Worm (Caenorhabditis elegans): ENCODE measurements around the gene Y73B6BL.22.

The Y73B6BL.22 gene

ce11 chrIV:6413482-6413881, 3.0 kb downstream of the Y73B6BL.22 start, which contains the start of gene nlp-71:
Gene nlp-71 (minus strand): TSS chrIV:6413582.
- TF ChIP-seq M03D4.4 (tag; optimal IDR thresholded peaks at IDR 0.05), result no peak
- TF ChIP-seq mls-2 (tag; optimal IDR thresholded peaks at IDR 0.05), result no peak
- no peak for TF ChIP-seq nhr-28 (tag; optimal IDR thresholded peaks at IDR 0.05)
- no peak for TF ChIP-seq unc-39 (tag; optimal IDR thresholded peaks at IDR 0.05)
- TF ChIP-seq elt-3 (tag; optimal IDR thresholded peaks at IDR 0.05), result no peak
- no peak for TF ChIP-seq cnd-1 (tag; optimal IDR thresholded peaks at IDR 0.05)
- TF ChIP-seq drap-1 (GFP tag; optimal IDR thresholded peaks at IDR 0.05), result no peak
- TF ChIP-seq ztf-11 (tag; optimal IDR thresholded peaks at IDR 0.05), result no peak
- TF ChIP-seq unc-62 (GFP tag; optimal IDR thresholded peaks at IDR 0.05), result no peak
- TF ChIP-seq sem-2 (GFP tag; optimal IDR thresholded peaks at IDR 0.05), result no peak
- TF ChIP-seq lsy-2 (tag; optimal IDR thresholded peaks at IDR 0.05), result no peak
- no peak for TF ChIP-seq mab-5 (tag; optimal IDR thresholded peaks at IDR 0.05)
- no peak for TF ChIP-seq blmp-1 (tag; optimal IDR thresholded peaks at IDR 0.05)

ce11 chrIV:6404871-6405270, 11.6 kb downstream of the Y73B6BL.22 start, which contains the start of gene srv-13:
Gene srv-13 (plus strand): TSS chrIV:6405171.
- TF ChIP-seq ceh-83 (GFP tag; optimal IDR thresholded peaks at IDR 0.05) (no peak), lin-32 (GFP tag; optimal IDR thresholded peaks at IDR 0.05) (no peak), unc-62 (GFP tag; optimal IDR thresholded peaks at IDR 0.05) (no peak), bed-3 (GFP tag; optimal IDR thresholded peaks at IDR 0.05) (no peak), elt-1 (tag; optimal IDR thresholded peaks at IDR 0.05; ENCODE audit: borderline replicate concordance, insufficient read depth) (no peak), zip-8 (tag; optimal IDR thresholded peaks at IDR 0.05) (no peak), nhr-28 (tag; optimal IDR thresholded peaks at IDR 0.05) (no peak), lin-13 (tag; optimal IDR thresholded peaks at IDR 0.05) (no peak), mls-2 (tag; optimal IDR thresholded peaks at IDR 0.05) (no peak), blmp-1 (tag; optimal IDR thresholded peaks at IDR 0.05) (no peak), nhr-237 (tag; optimal IDR thresholded peaks at IDR 0.05) (no peak), ces-1 (GFP tag; optimal IDR thresholded peaks at IDR 0.05) (no peak), ceh-39 (tag; optimal IDR thresholded peaks at IDR 0.05) (no peak), tbx-8 (GFP tag; optimal IDR thresholded peaks at IDR 0.05) (no peak), elt-3 (tag; optimal IDR thresholded peaks at IDR 0.05) (no peak), ham-2 (GFP tag; optimal IDR thresholded peaks at IDR 0.05) (no peak)

ce11 chrIV:6403399-6403798, 13.1 kb downstream of the Y73B6BL.22 start:
- TF ChIP-seq snpc-4 (tag; optimal IDR thresholded peaks at IDR 0.05) (no peak), ceh-83 (GFP tag; optimal IDR thresholded peaks at IDR 0.05) (no peak), nhr-76 (tag; optimal IDR thresholded peaks at IDR 0.05) (no peak), ztf-11 (tag; optimal IDR thresholded peaks at IDR 0.05) (no peak), lsy-2 (tag; optimal IDR thresholded peaks at IDR 0.05) (no peak), sem-2 (GFP tag; optimal IDR thresholded peaks at IDR 0.05) (no peak), nhr-237 (tag; optimal IDR thresholded peaks at IDR 0.05) (no peak), mls-2 (tag; optimal IDR thresholded peaks at IDR 0.05) (no peak), ceh-43 (GFP tag; optimal IDR thresholded peaks at IDR 0.05) (no peak), M03D4.4 (tag; optimal IDR thresholded peaks at IDR 0.05) (no peak), mep-1 (tag; optimal IDR thresholded peaks at IDR 0.05) (no peak), sptf-1 (tag; optimal IDR thresholded peaks at IDR 0.05) (no peak), flh-1 (GFP tag; optimal IDR thresholded peaks at IDR 0.05) (no peak)

ce11 chrIV:6402386-6402905, 14.0 kb downstream of the Y73B6BL.22 start, which contains the start of gene sfrp-1:
Gene sfrp-1 (minus strand): TSS chrIV:6402436.
- TF ChIP-seq M03D4.4 (tag; optimal IDR thresholded peaks at IDR 0.05), result no peak
- TF ChIP-seq ces-1 (GFP tag; optimal IDR thresholded peaks at IDR 0.05), result peak; percentile 79
- no peak for TF ChIP-seq ceh-83 (GFP tag; optimal IDR thresholded peaks at IDR 0.05)

- no peak for TF ChIP-seq ham-2 (GFP tag; optimal IDR thresholded peaks at IDR 0.05)
- no peak for TF ChIP-seq unc-120 (tag; optimal IDR thresholded peaks at IDR 0.05; ENCODE audit: poor library complexity, severe bottlenecking)
- TF ChIP-seq sem-2 (GFP tag; optimal IDR thresholded peaks at IDR 0.05), result no peak
- no peak for TF ChIP-seq lin-13 (tag; optimal IDR thresholded peaks at IDR 0.05)
- TF ChIP-seq ceh-83 (GFP tag; optimal IDR thresholded peaks at IDR 0.05), result no peak
- TF ChIP-seq elt-3 (tag; optimal IDR thresholded peaks at IDR 0.05), result no peak
- no peak for TF ChIP-seq ceh-43 (GFP tag; optimal IDR thresholded peaks at IDR 0.05)
Observed at ce11 chrIV:6395190-6395589, 21.3 kb downstream of the Y73B6BL.22 start.

Data from whole organism, mixed stage, embryonic.